Worm (Caenorhabditis elegans) whole organism, early embryonic: Measurements from ENCODE around the gene M01F1.8.

ENCODE experiments used
- aly-1 ChIP-seq: sonication (generic microtip); optimal IDR thresholded peaks from 2 replicates; lab custom pipeline; 2016; ENCODE audit warnings: missing genetic modification characterization, missing compliant biosample characterization
- ama-1 ChIP-seq: fragments of 150-350 bp; optimal IDR thresholded peaks from 2 replicates; lab custom pipeline; 2014
- ceh-13 ChIP-seq: fragments of 200-800 bp; sonication (Bioruptor generic); optimal IDR thresholded peaks from 2 replicates; lab custom pipeline; 2018; ENCODE audit warnings: mild to moderate bottlenecking, missing genetic modification characterization, missing compliant biosample characterization
- flt-1 ChIP-seq: fragments of 200-800 bp; sonication (Bioruptor generic); IDR thresholded peaks from 2 replicates; pipeline ENCODE4 v1.3.6; 2022; ENCODE audit warnings: missing genetic modification characterization, missing compliant biosample characterization
- hmbx-1 ChIP-seq: sonication (generic microtip); optimal IDR thresholded peaks from 2 replicates; lab custom pipeline; 2016; ENCODE audit warnings: mild to moderate bottlenecking, missing genetic modification characterization, missing compliant biosample characterization
- hmg-4 ChIP-seq: fragments of 200-800 bp; sonication (Bioruptor generic); optimal IDR thresholded peaks from 2 replicates; lab custom pipeline; 2018; ENCODE audit warnings: mild to moderate bottlenecking, missing genetic modification characterization, missing compliant biosample characterization
- hnd-1 ChIP-seq: sonication (generic microtip); optimal IDR thresholded peaks from 2 replicates; lab custom pipeline; 2016; ENCODE audit warnings: missing genetic modification characterization, missing compliant biosample characterization
- scrt-1 ChIP-seq: fragments of 200-800 bp; sonication (Bioruptor generic); IDR thresholded peaks from 2 replicates; pipeline ENCODE4 v1.3.6; 2022; ENCODE audit warnings: missing genetic modification characterization, missing compliant biosample characterization

- TF ChIP-seq ama-1 (lab: Kevin White, UChicago), result no peak
- TF ChIP-seq hmg-4 (GFP tag; lab: Kevin White, UChicago), result no peak
- no peak for TF ChIP-seq hnd-1 (tag; lab: Kevin White, UChicago)
- no peak for TF ChIP-seq scrt-1
- no peak for TF ChIP-seq hmbx-1 (tag; lab: Kevin White, UChicago)
- TF ChIP-seq ceh-13 (GFP tag; lab: Kevin White, UChicago), result no peak
- no peak for TF ChIP-seq aly-1
- no peak for TF ChIP-seq flt-1 (GFP tag; lab: Robert Waterston, UW)
Observed at ce11 chrIII:3511808-3512207, 9.5 kb upstream of the M01F1.8 start.
